Fruit fly (Drosophila melanogaster) whole organism, embryonic: ENCODE results near the gene PGAP2.

Source experiments
- Ada2b ChIP-seq: fragments of 200-800 bp; sonication (Bioruptor generic); IDR thresholded peaks from 2 replicates; pipeline ENCODE4 v1.3.6; 2022; ENCODE audit warnings: missing biosample characterization, missing genetic modification characterization
- BtbVII ChIP-seq: fragments of 200-800 bp; sonication (Bioruptor generic); optimal IDR thresholded peaks from 3 replicates; lab custom pipeline; 2017; ENCODE audit warnings: missing biosample characterization, mild to moderate bottlenecking, missing genetic modification characterization
- CG10267 ChIP-seq: fragments of 200-800 bp; sonication (Bioruptor generic); optimal IDR thresholded peaks from 2 replicates; lab custom pipeline; 2018; ENCODE audit warnings: missing biosample characterization, mild to moderate bottlenecking, missing genetic modification characterization, moderate library complexity
- CG10959 ChIP-seq: fragments of 200-800 bp; sonication (Bioruptor generic); IDR thresholded peaks from 2 replicates; pipeline ENCODE4 v1.3.6; 2022; ENCODE audit warnings: missing biosample characterization, missing genetic modification characterization
- CG11398 ChIP-seq: fragments of 200-800 bp; sonication (Bioruptor generic); optimal IDR thresholded peaks from 2 replicates; lab custom pipeline; 2016; ENCODE audit warnings: missing biosample characterization, missing genetic modification characterization
- CG11723 ChIP-seq: fragments of 200-800 bp; sonication (Bioruptor generic); optimal IDR thresholded peaks from 2 replicates; lab custom pipeline; 2017; ENCODE audit warnings: missing biosample characterization, mild to moderate bottlenecking, missing genetic modification characterization
- CG14710 ChIP-seq: fragments of 200-800 bp; sonication (Bioruptor generic); optimal IDR thresholded peaks from 3 replicates; lab custom pipeline; 2019; ENCODE audit warnings: missing biosample characterization, mild to moderate bottlenecking, missing genetic modification characterization, moderate library complexity
- CG17359 ChIP-seq: fragments of 200-800 bp; sonication (Bioruptor generic); optimal IDR thresholded peaks from 3 replicates; lab custom pipeline; 2018; ENCODE audit warnings: missing biosample characterization, mild to moderate bottlenecking, missing genetic modification characterization, moderate library complexity
- CG1832 ChIP-seq: fragments of 200-800 bp; sonication (Bioruptor generic); optimal IDR thresholded peaks from 2 replicates; lab custom pipeline; 2017; ENCODE audit warnings: missing biosample characterization, mild to moderate bottlenecking, missing genetic modification characterization, inconsistent platforms
- CG33213 ChIP-seq: fragments of 200-800 bp; sonication (Bioruptor generic); optimal IDR thresholded peaks from 3 replicates; lab custom pipeline; 2016; ENCODE audit warnings: missing biosample characterization, missing genetic modification characterization
- CG33557 ChIP-seq: fragments of 200-800 bp; sonication (Bioruptor generic); optimal IDR thresholded peaks from 2 replicates; lab custom pipeline; 2019; ENCODE audit warnings: missing biosample characterization, mild to moderate bottlenecking, missing genetic modification characterization, moderate library complexity
- CG3726 ChIP-seq: fragments of 200-800 bp; sonication (Bioruptor generic); IDR thresholded peaks from 3 replicates; pipeline ENCODE4, ENCODE4 v1.3.6; 2022; ENCODE audit warnings: missing biosample characterization, missing genetic modification characterization
- CG4328 ChIP-seq: fragments of 200-800 bp; sonication (Bioruptor generic); optimal IDR thresholded peaks from 3 replicates; lab custom pipeline; 2017; ENCODE audit warnings: missing biosample characterization, missing genetic modification reagents, missing genetic modification characterization
- CG7928 ChIP-seq: fragments of 200-800 bp; sonication (Bioruptor generic); optimal IDR thresholded peaks from 2 replicates; lab custom pipeline; 2017; ENCODE audit warnings: missing biosample characterization, mild to moderate bottlenecking, missing genetic modification characterization
- CG8290 ChIP-seq, 3 experiments: fragments of 200-800 bp; sonication (Bioruptor generic); optimal IDR thresholded peaks; 2 replicates each; lab custom pipeline; 2016 to 2019; ENCODE audit warnings: missing biosample characterization in 3 of 3, missing genetic modification characterization in 3 of 3, mild to moderate bottlenecking in 2 of 3, moderate library complexity in 1 of 3
- CG9797 ChIP-seq: fragments of 200-800 bp; sonication (Bioruptor generic); optimal IDR thresholded peaks from 3 replicates; lab custom pipeline; 2018; ENCODE audit warnings: missing biosample characterization, mild to moderate bottlenecking, missing genetic modification characterization
- Dbx ChIP-seq: fragments of 200-800 bp; sonication (Bioruptor generic); IDR thresholded peaks from 3 replicates; pipeline ENCODE4 v1.3.6; 2022; ENCODE audit warnings: missing biosample characterization, missing genetic modification characterization
- Deaf1 ChIP-seq: fragments of 200-800 bp; optimal IDR thresholded peaks from 3 replicates; lab custom pipeline; 2019; ENCODE audit warnings: missing biosample characterization, mild to moderate bottlenecking, missing genetic modification characterization, moderate library complexity
- Dip3 ChIP-seq: fragments of 200-800 bp; sonication (Bioruptor generic); optimal IDR thresholded peaks from 3 replicates; lab custom pipeline; 2016; ENCODE audit warnings: missing biosample characterization, missing genetic modification characterization
- Dll ChIP-seq: fragments of 200-800 bp; sonication (Bioruptor generic); IDR thresholded peaks from 4 replicates; pipeline ENCODE4 v1.3.6; 2022; ENCODE audit warnings: missing biosample characterization, missing genetic modification characterization; ENCODE audit not compliant: partially characterized antibody
- Ets97D ChIP-seq: fragments of 200-800 bp; sonication (Bioruptor generic); optimal IDR thresholded peaks from 3 replicates; lab custom pipeline; 2016; ENCODE audit warnings: missing biosample characterization, missing genetic modification characterization
- HLH4C ChIP-seq: fragments of 200-800 bp; sonication (Bioruptor generic); IDR thresholded peaks from 3 replicates; pipeline ENCODE4 v1.3.6; 2022; ENCODE audit warnings: missing biosample characterization, missing genetic modification characterization; ENCODE audit not compliant: partially characterized antibody
- Hr39 ChIP-seq: fragments of >200 bp; optimal IDR thresholded peaks from 2 replicates; lab custom pipeline; 2017
- Lhr ChIP-seq: fragments of 200-800 bp; sonication (Bioruptor generic); optimal IDR thresholded peaks from 3 replicates; lab custom pipeline; 2017; ENCODE audit warnings: mild to moderate bottlenecking, missing biosample characterization, missing genetic modification reagents, missing genetic modification characterization
- MESR4 ChIP-seq: fragments of 200-800 bp; sonication (Bioruptor generic); optimal IDR thresholded peaks from 2 replicates; lab custom pipeline; 2018; ENCODE audit warnings: missing biosample characterization, mild to moderate bottlenecking, missing genetic modification characterization, moderate library complexity
- Rfx ChIP-seq: fragments of 200-800 bp; sonication (Bioruptor generic); IDR thresholded peaks from 2 replicates; pipeline ENCODE4 v1.3.6; 2022; ENCODE audit warnings: missing biosample characterization, missing genetic modification characterization
- Sry-δ ChIP-seq: fragments of 200-800 bp; sonication (Bioruptor generic); optimal IDR thresholded peaks from 2 replicates; lab custom pipeline; 2016; ENCODE audit warnings: missing biosample characterization, missing genetic modification characterization
- Ssrp ChIP-seq: fragments of 200-800 bp; sonication (Bioruptor generic); optimal IDR thresholded peaks from 2 replicates; lab custom pipeline; 2018; ENCODE audit warnings: missing biosample characterization, mild to moderate bottlenecking, missing genetic modification characterization, moderate library complexity
- Stat92E ChIP-seq, 3 experiments: fragments of >200 bp in 2 of 3; fragments of 200-800 bp in 1 of 3; sonication (Bioruptor generic) in 1 of 3; optimal IDR thresholded peaks; 2 replicates each; lab custom pipeline; 2017 to 2019; ENCODE audit warnings: missing biosample characterization in 3 of 3, missing genetic modification characterization in 3 of 3, mild to moderate bottlenecking in 1 of 3, moderate library complexity in 1 of 3
- chif ChIP-seq, 2 experiments: fragments of 200-800 bp; sonication (Bioruptor generic); optimal IDR thresholded peaks; 3 replicates each; lab custom pipeline; 2016; ENCODE audit warnings: missing biosample characterization in 2 of 2, missing genetic modification characterization in 2 of 2
- chn ChIP-seq: fragments of 200-800 bp; sonication (Bioruptor generic); optimal IDR thresholded peaks from 2 replicates; lab custom pipeline; 2016; ENCODE audit warnings: missing biosample characterization, missing genetic modification characterization
- croc ChIP-seq: fragments of 200-800 bp; sonication (Bioruptor generic); conservative IDR thresholded peaks from 3 replicates; pipeline ENCODE4 v1.3.6; 2022; ENCODE audit warnings: missing biosample characterization, missing genetic modification characterization
- cwo ChIP-seq: fragments of 200-800 bp; sonication (Bioruptor generic); optimal IDR thresholded peaks from 3 replicates; lab custom pipeline; 2017; ENCODE audit warnings: missing biosample characterization, missing genetic modification characterization, mild to moderate bottlenecking, moderate library complexity, missing genetic modification reagents
- emc ChIP-seq: fragments of 200-800 bp; sonication (Bioruptor generic); optimal IDR thresholded peaks from 2 replicates; lab custom pipeline; 2016; ENCODE audit warnings: missing biosample characterization, missing genetic modification characterization
- ewg ChIP-seq: fragments of 200-800 bp; sonication (Bioruptor generic); optimal IDR thresholded peaks from 3 replicates; lab custom pipeline; 2017; ENCODE audit warnings: mild to moderate bottlenecking, missing biosample characterization, missing genetic modification reagents, missing genetic modification characterization
- gro ChIP-seq: fragments of 200-800 bp; sonication (Bioruptor generic); optimal IDR thresholded peaks from 2 replicates; lab custom pipeline; 2016; ENCODE audit warnings: missing biosample characterization, missing genetic modification characterization
- kah ChIP-seq: fragments of 200-800 bp; sonication (Bioruptor generic); optimal IDR thresholded peaks from 2 replicates; lab custom pipeline; 2018; ENCODE audit warnings: missing biosample characterization, mild to moderate bottlenecking, missing genetic modification characterization
- nerfin-1 ChIP-seq: fragments of 200-800 bp; sonication (Bioruptor generic); optimal IDR thresholded peaks from 3 replicates; lab custom pipeline; 2019; ENCODE audit warnings: missing biosample characterization, mild to moderate bottlenecking, missing genetic modification characterization, moderate library complexity
- odd ChIP-seq: fragments of 200-800 bp; sonication (Bioruptor generic); optimal IDR thresholded peaks from 2 replicates; lab custom pipeline; 2017; ENCODE audit warnings: missing biosample characterization, mild to moderate bottlenecking, missing genetic modification characterization
- otp ChIP-seq: fragments of 200-800 bp; sonication (Bioruptor generic); IDR thresholded peaks from 3 replicates; pipeline ENCODE4, ENCODE4 v1.3.6; 2022; ENCODE audit warnings: missing biosample characterization, missing genetic modification characterization
- pros ChIP-seq: fragments of 200-800 bp; sonication (Bioruptor generic); optimal IDR thresholded peaks from 3 replicates; lab custom pipeline; 2019; ENCODE audit warnings: missing biosample characterization, mild to moderate bottlenecking, missing genetic modification characterization, moderate library complexity
- shn ChIP-seq: fragments of 200-800 bp; sonication (Bioruptor generic); optimal IDR thresholded peaks from 3 replicates; lab custom pipeline; 2016; ENCODE audit warnings: missing biosample characterization, missing genetic modification characterization
- sim ChIP-seq: fragments of 200-800 bp; sonication (Bioruptor generic); IDR thresholded peaks from 2 replicates; pipeline ENCODE4 v1.3.6; 2022; ENCODE audit warnings: missing biosample characterization, missing genetic modification characterization
- sob ChIP-seq: fragments of 200-800 bp; sonication (Bioruptor generic); IDR thresholded peaks from 2 replicates; pipeline ENCODE4 v1.3.6; 2022; ENCODE audit warnings: missing biosample characterization, missing genetic modification characterization
- sug ChIP-seq: fragments of 200-800 bp; optimal IDR thresholded peaks from 2 replicates; lab custom pipeline; 2019; ENCODE audit warnings: missing biosample characterization, mild to moderate bottlenecking, missing genetic modification characterization, moderate library complexity
- tna ChIP-seq: fragments of 200-800 bp; sonication (Bioruptor generic); IDR thresholded peaks from 2 replicates; pipeline ENCODE4 v1.3.6; 2022; ENCODE audit warnings: missing biosample characterization, missing genetic modification characterization; ENCODE audit not compliant: partially characterized antibody
- wor ChIP-seq: fragments of 200-800 bp; sonication (Bioruptor generic); IDR thresholded peaks from 2 replicates; pipeline ENCODE4 v1.3.6; 2022; ENCODE audit warnings: missing biosample characterization, missing genetic modification characterization
- zen ChIP-seq: fragments of 200-800 bp; sonication (Bioruptor generic); optimal IDR thresholded peaks from 3 replicates; lab custom pipeline; 2018; ENCODE audit warnings: missing biosample characterization, mild to moderate bottlenecking, missing genetic modification characterization, moderate library complexity

The PGAP2 gene

DNA sequence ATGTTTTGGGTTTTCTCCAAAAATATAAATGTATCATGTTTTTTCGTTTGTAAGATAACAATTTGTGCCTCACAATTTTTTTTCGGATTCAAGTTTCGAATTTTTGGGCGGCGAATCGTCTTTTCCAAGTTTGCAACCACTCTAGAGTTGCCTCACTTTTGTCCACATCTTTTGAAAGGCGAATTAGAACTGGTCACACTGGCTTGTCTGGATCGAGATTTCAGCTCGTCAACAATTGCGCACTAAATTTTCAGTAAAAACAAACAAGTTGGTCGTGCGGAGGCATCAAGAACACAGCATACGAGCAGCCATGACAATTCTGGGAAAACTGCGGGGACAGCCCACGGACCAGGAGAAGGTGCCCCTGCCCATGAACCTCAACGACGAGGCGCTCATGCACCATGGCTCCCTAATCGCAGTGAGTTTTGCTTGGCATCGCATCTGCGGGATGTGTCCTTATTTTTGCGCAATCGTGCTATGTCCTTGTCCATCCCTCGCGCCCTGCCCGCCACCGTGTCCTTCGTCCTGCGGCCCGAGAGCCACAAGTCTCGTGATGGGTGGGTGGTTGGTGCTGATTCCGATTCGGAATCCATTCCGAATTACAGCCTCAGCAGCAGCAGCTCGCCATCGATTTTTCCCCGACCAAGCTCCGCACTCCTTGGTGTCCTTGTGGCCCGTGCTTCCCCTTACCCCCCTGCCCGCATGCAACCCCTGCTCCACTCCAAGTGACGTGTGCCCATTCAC, 2.1 kb upstream of the PGAP2 start, which contains the start of gene CG3662 (continued):
- TF ChIP-seq sob (GFP tag; lab: Robert Waterston, UW) (no peak), Sry-δ (GFP tag; lab: Kevin White, UChicago) (peak; percentile 49), CG10267 (tag; lab: Kevin White, UChicago) (peak; percentile 55), Deaf1 (tag; lab: Kevin White, UChicago) (peak; percentile 85), cwo (GFP tag; lab: Kevin White, UChicago) (peak; percentile 67), tna (GFP tag; lab: Robert Waterston, UW) (peak; percentile 10; the same call in 1 of the 2 replicates), zen (tag; lab: Kevin White, UChicago) (no peak), CG10959 (GFP tag; lab: Robert Waterston, UW) (no peak), ewg (GFP tag; lab: Kevin White, UChicago) (peak; percentile 94), sug (tag; lab: Kevin White, UChicago) (peak; percentile 36), Rfx (GFP tag; lab: Robert Waterston, UW) (no peak), chn (peak; percentile 17), Ets97D (GFP tag; lab: Kevin White, UChicago) (peak; percentile 71), CG9797 (peak; percentile 89), MESR4 (GFP tag; lab: Kevin White, UChicago) (peak; percentile 97), CG17359 (tag; lab: Kevin White, UChicago) (no peak), sim (GFP tag; lab: Robert Waterston, UW) (no peak), Dll (GFP tag; lab: Robert Waterston, UW) (peak; percentile 49; the same call in 2 of the 4 replicates), chif (GFP tag; optimal IDR thresholded peaks at IDR 0.05; lab: Kevin White, UChicago) (no peak), CG7928 (no peak), shn (no peak), CG11723 (GFP tag; lab: Kevin White, UChicago) (no peak), croc (GFP tag; lab: Robert Waterston, UW) (no peak), Ssrp (tag; lab: Kevin White, UChicago) (no peak), CG3726 (GFP tag; lab: Robert Waterston, UW) (no peak), pros (GFP tag; lab: Kevin White, UChicago) (no peak), nerfin-1 (tag; lab: Kevin White, UChicago) (no peak), CG14710 (tag; lab: Kevin White, UChicago) (peak; percentile 63), otp (GFP tag; lab: Robert Waterston, UW) (no peak), Dip3 (GFP tag; lab: Kevin White, UChicago) (no peak), kah (GFP tag; lab: Kevin White, UChicago) (no peak), odd (GFP tag; lab: Kevin White, UChicago) (no peak), gro (GFP tag; lab: Kevin White, UChicago) (peak; percentile 33), CG1832 (GFP tag; lab: Kevin White, UChicago) (no peak), Dbx (peak; percentile 5; the same call in 1 of the 3 replicates), Lhr (GFP tag; lab: Kevin White, UChicago) (peak; percentile 69), CG8290 (GFP tag; optimal IDR thresholded peaks at IDR 0.05; lab: Kevin White, UChicago) (no peak), CG8290 (tag; optimal IDR thresholded peaks at IDR 0.05; lab: Kevin White, UChicago) (no peak), CG33213 (peak; percentile 22), CG4328 (no peak), wor (GFP tag; lab: Robert Waterston, UW) (no peak), CG33557 (GFP tag; lab: Kevin White, UChicago) (no peak), Stat92E (GFP tag; optimal IDR thresholded peaks at IDR 0.05; lab: Kevin White, UChicago) (peak in 1 of 3 experiments; percentile 29), Hr39 (no peak), BtbVII (GFP tag; lab: Kevin White, UChicago) (no peak), HLH4C (GFP tag; lab: Robert Waterston, UW) (0 out of 3 replicates have a peak, but pooled peaks have one; percentile 20), CG11398 (GFP tag; lab: Kevin White, UChicago) (no peak), emc (GFP tag; lab: Kevin White, UChicago) (no peak), Ada2b (GFP tag; lab: Robert Waterston, UW) (no peak)
